Fruit fly (Drosophila melanogaster) whole organism, embryonic: ENCODE measurements around the gene Vsx1.

Experiments
- CG4404 ChIP-seq: fragments of 200-800 bp; sonication (Bioruptor generic); IDR thresholded peaks from 2 replicates; pipeline ENCODE4 v1.3.6; 2022; ENCODE audit warnings: missing biosample characterization, missing genetic modification characterization
- HmgD ChIP-seq: fragments of 200-800 bp; sonication (Bioruptor generic); optimal IDR thresholded peaks from 3 replicates; lab custom pipeline; 2016; ENCODE audit warnings: missing biosample characterization, missing genetic modification characterization
- ab ChIP-seq: fragments of 200-800 bp; sonication (Bioruptor generic); optimal IDR thresholded peaks from 2 replicates; lab custom pipeline; 2016; ENCODE audit warnings: missing biosample characterization, missing genetic modification characterization
- bowl ChIP-seq: fragments of 200-800 bp; sonication (Bioruptor generic); IDR thresholded peaks from 2 replicates; pipeline ENCODE4 v1.3.6; 2022; ENCODE audit warnings: missing biosample characterization, missing genetic modification characterization
- dysf ChIP-seq: fragments of 200-800 bp; sonication (Bioruptor generic); IDR thresholded peaks from 3 replicates; pipeline ENCODE4 v1.3.6; 2022; ENCODE audit warnings: missing biosample characterization, missing genetic modification characterization
- trem ChIP-seq: fragments of 200-800 bp; optimal IDR thresholded peaks from 3 replicates; lab custom pipeline; 2019; ENCODE audit warnings: missing biosample characterization, mild to moderate bottlenecking, missing genetic modification characterization, moderate library complexity

DNA sequence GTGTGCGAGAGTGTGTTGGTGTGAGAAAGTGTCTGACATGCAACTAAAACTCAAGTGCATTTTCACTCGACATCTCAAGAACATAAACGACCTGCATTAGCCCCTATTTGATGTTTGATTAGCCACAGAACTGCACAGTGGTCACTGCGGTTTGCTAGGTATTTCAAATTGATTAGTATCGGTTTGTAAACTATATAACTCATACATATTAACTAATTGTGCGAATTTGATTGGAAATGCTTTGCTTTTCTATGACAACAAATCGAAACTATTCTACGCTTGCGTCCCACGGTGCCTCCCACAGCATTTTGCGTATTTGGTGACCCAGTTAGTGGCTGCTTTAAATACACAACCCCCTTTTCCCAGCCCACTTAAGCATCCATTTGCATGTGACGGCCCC is 40.7 kb downstream of the Vsx1 start:
- TF ChIP-seq dysf (GFP tag; lab: Robert Waterston, UW) (no peak), bowl (GFP tag; lab: Robert Waterston, UW) (no peak), HmgD (GFP tag; lab: Kevin White, UChicago) (no peak), trem (no peak), ab (GFP tag; lab: Kevin White, UChicago) (no peak), CG4404 (GFP tag; lab: Robert Waterston, UW) (no peak)
